Worm (Caenorhabditis elegans): ENCODE results near the gene C07B5.8.

DNA sequence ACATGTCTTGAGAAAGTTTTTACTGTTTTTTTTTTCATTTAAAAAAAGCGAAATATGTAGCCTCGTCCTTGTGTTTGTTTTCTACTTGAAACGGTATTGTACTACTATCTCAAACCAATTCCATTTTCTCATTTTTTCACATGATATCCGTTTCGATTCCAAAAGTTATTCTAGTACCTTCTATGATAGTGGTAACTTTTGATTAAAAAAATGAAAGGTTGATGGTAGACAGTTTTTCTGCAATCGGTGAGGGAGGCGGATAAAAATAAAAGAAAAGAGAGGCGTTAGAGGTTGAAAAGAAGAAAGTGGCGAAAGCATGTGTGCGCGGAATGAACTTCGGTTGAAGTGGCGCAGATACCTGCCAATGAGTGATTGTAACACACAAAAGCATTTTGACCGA, 8.7 kb downstream of the C07B5.8 start:
- no peak for TF ChIP-seq aly-1 (tag; optimal IDR thresholded peaks at IDR 0.05)
- no peak for TF ChIP-seq flt-1 (GFP tag; IDR thresholded peaks at IDR 0.05)
- no peak for TF ChIP-seq ama-1 (optimal IDR thresholded peaks at IDR 0.05)
- TF ChIP-seq scrt-1 (GFP tag; IDR thresholded peaks at IDR 0.05): no peak
- no peak for TF ChIP-seq tbx-11 (GFP tag; IDR thresholded peaks at IDR 0.05)
- no peak for TF ChIP-seq ets-7 (tag; optimal IDR thresholded peaks at IDR 0.05)
- no peak for TF ChIP-seq hmbx-1 (tag; optimal IDR thresholded peaks at IDR 0.05)
- no peak for TF ChIP-seq tbx-37 (GFP tag; conservative IDR thresholded peaks at IDR 0.05)
- TF ChIP-seq B0310.2 (tag; optimal IDR thresholded peaks at IDR 0.05): no peak
- TF ChIP-seq tra-4 (tag; optimal IDR thresholded peaks at IDR 0.05): no peak
- TF ChIP-seq hmg-4 (GFP tag; optimal IDR thresholded peaks at IDR 0.05): no peak
- no peak for TF ChIP-seq pes-1 (GFP tag; IDR thresholded peaks at IDR 0.05)

Data from whole organism, early embryonic.